Worm (Caenorhabditis elegans): ENCODE measurements around the gene cysl-1.

The cysl-1 gene

DNA sequence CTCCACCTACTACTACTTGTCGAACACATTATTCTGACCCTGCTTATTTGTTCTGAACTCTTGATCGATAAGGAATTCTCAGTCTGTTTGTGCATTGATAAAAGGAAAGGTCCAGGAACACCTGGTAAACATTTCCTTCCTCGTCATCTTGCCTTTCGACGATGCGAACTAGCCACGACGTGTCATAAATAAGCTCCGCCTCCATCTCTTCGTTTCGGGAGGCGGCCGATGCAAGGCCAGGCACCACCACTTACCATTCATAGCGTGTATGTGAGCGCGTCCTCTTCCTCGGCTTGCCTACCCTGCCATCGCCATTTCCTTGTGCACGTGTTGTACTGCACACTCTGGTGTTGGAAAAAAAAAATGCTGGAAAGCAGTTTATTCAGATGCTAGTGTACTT is 34.6 kb upstream of the cysl-1 start:
- TF ChIP-seq elt-2 (tag; optimal IDR thresholded peaks at IDR 0.05): peak; percentile 36
- TF ChIP-seq ceh-2 (tag; optimal IDR thresholded peaks at IDR 0.05): no peak
- TF ChIP-seq odd-2 (tag; optimal IDR thresholded peaks at IDR 0.05): no peak
- no peak for TF ChIP-seq hlh-30 (tag; optimal IDR thresholded peaks at IDR 0.05; ENCODE audit: insufficient read depth)
- peak; percentile 5 for TF ChIP-seq ceh-31 (tag; optimal IDR thresholded peaks at IDR 0.05)

DNA sequence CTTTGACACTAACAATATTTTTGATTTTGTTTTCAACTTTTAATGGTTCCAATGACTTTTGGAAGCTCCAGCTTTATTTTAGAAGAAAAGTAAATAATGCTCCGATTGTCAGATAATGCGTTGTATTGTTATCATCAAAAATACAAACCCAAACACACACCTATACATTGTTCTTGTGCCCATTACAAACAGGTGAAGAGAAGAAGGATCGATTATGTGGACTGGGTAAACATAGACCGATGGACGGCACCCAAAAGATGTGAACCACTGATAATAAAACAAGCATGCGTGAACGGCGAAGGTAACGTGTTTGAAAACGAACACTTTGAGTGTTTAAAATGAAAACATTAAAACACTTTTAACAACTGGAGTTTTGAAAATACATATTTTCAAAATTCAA is 32.8 kb upstream of the cysl-1 start:
- TF ChIP-seq elt-2 (tag; optimal IDR thresholded peaks at IDR 0.05) (peak; percentile 65), ceh-30 (tag; optimal IDR thresholded peaks at IDR 0.05) (no peak), K09A11.1 (tag; optimal IDR thresholded peaks at IDR 0.05; ENCODE audit: insufficient read depth) (no peak), ceh-22 (tag; optimal IDR thresholded peaks at IDR 0.05) (no peak), ama-1 (optimal IDR thresholded peaks at IDR 0.05) (no peak), ceh-31 (tag; optimal IDR thresholded peaks at IDR 0.05) (no peak), npax-4 (tag; optimal IDR thresholded peaks at IDR 0.05) (no peak)

DNA sequence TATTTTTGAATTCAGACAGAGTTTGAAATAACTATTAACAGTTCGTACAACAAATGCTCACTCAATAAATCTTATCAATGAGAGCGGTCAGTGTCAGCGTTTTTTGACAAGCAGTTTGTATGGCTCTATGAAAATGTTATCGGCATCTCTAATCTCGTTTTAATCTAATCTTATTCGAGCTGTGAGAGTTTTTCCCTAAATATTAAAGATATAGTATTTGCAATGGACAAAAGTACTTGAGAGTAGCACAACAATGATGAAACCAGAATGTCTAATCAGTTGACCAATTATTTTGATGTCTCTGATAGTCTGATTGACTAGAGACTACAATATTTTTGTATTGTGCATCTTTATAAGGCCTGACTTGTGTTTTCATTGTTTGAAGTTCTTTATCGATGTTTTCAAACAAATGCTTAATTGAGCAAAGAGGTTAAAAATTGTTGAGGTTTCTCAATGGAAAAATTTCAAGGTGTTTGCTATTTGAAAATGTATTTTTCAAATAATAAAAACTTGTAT is 30.6 kb upstream of the cysl-1 start, which contains the start of gene F19C6.5:
F19C6.5 (minus strand) TSS at position 51 of the 516 bp plus-strand sequence.
- peak; percentile 44 for TF ChIP-seq elt-2 (tag; optimal IDR thresholded peaks at IDR 0.05)
- TF ChIP-seq dve-1 (tag; optimal IDR thresholded peaks at IDR 0.05): no peak

DNA sequence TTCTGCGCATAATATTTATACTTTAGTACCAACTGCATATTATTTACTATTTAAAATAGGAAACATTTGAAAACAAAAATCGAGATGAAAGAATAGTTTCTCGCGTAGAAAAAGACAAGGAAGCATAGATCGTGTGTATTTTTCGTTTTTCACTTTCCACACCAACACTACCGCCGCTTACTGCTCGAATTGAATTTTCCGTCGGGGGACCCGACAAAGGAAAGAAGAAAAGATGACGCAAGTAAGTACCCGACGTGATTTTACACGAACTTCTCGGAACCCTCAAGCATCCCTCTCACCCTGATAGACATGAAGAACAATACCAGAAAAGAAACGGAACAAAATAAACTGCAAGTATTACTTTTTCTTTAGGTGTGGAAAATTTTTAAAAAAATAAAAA is 26.9 kb upstream of the cysl-1 start:
- TF ChIP-seq lin-11 (tag; optimal IDR thresholded peaks at IDR 0.05) (no peak), sox-4 (tag; optimal IDR thresholded peaks at IDR 0.05) (no peak), pros-1 (tag; optimal IDR thresholded peaks at IDR 0.05) (no peak)

DNA sequence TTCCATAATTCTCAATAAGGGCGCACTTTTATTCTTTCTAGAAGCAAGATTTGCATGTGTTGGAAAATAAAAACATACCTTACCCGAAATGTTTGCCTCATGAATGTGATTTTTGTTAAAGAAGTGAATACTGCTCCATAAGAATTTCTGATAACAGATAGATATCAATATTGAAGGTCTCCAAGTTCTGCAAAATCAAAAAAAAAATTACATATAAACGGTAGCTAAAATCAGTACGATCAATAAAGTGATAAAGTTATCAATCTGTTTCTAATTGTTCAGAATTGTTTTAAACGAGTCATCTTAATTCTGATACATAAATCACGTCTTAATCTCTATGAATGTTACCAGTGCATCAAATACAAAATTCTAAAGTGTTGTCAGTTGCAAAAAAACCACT is 21.9 kb upstream of the cysl-1 start, which contains the start of gene mgl-1:
mgl-1 (minus strand) TSS at position 101 of the 400 bp plus-strand sequence.
- TF ChIP-seq ceh-6 (GFP tag; optimal IDR thresholded peaks at IDR 0.05): no peak
- TF ChIP-seq dmd-4 (tag; optimal IDR thresholded peaks at IDR 0.05; ENCODE audit: borderline replicate concordance): no peak
- no peak for TF ChIP-seq C38D4.7 (GFP tag; optimal IDR thresholded peaks at IDR 0.05)

DNA sequence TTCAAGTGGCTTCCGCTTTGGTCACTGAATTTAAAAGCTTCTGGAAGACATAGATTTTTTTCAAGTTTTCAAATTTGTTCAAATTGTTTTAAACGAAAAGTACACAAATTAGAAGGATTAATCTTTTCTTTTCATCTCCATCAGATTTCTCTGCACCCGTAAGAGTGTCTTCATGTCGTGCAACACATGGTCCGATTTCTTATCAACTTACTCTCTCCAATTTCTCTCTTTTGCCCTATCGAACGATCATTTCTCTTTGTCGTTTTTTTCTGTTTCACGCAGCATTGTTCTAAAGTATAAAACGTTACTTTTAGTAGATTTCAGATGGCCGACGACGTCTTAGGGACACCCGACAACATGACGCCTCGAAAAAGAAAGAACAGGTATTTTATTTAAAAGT is 10.9 kb upstream of the cysl-1 start, which contains the start of gene pssy-1:
pssy-1 (plus strand) TSS at position 318 of the 400 bp plus-strand sequence.
- TF ChIP-seq hlh-6 (tag; optimal IDR thresholded peaks at IDR 0.05) (no peak), C38D4.7 (GFP tag; optimal IDR thresholded peaks at IDR 0.05) (no peak)

DNA sequence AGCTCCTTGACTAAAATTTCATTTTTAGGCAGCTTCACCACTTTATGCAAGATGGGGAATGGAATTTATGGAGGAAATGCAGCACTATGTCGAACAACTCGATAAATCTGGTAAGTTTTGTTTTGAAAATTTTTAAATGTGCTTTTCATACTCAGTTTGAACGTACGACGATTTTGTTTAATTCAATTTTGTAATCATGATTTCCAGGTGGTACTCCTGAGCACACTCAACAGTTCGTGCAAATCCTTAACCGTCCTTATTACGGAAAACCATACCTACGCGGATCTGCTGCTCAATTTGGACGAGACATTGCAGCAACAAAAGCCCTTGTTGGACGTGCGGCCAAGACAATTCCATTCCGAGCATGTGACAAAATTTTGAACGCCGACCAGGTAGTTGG is 8.2 kb upstream of the cysl-1 start:
- no peak for TF ChIP-seq mec-3 (tag; optimal IDR thresholded peaks at IDR 0.05; ENCODE audit: borderline replicate concordance)
- no peak for TF ChIP-seq lin-11 (tag; optimal IDR thresholded peaks at IDR 0.05)
- no peak for TF ChIP-seq hlh-30 (tag; optimal IDR thresholded peaks at IDR 0.05; ENCODE audit: insufficient read depth)
- TF ChIP-seq unc-42 (tag; optimal IDR thresholded peaks at IDR 0.05): no peak
- no peak for TF ChIP-seq ref-2 (tag; optimal IDR thresholded peaks at IDR 0.05)
- TF ChIP-seq ceh-45 (GFP tag; IDR thresholded peaks at IDR 0.05): no peak
- no peak for TF ChIP-seq T23F11.4 (GFP tag; optimal IDR thresholded peaks at IDR 0.05)
- TF ChIP-seq hlh-15 (tag; optimal IDR thresholded peaks at IDR 0.05): no peak
- no peak for TF ChIP-seq eyg-1 (tag; optimal IDR thresholded peaks at IDR 0.05)
- no peak for TF ChIP-seq K09A11.1 (tag; optimal IDR thresholded peaks at IDR 0.05; ENCODE audit: insufficient read depth)
- no peak for TF ChIP-seq unc-3 (GFP tag; conservative IDR thresholded peaks at IDR 0.05)
- no peak for TF ChIP-seq unc-3 (tag; optimal IDR thresholded peaks at IDR 0.05)
- TF ChIP-seq hlh-8 (tag; optimal IDR thresholded peaks at IDR 0.05): no peak
- TF ChIP-seq madf-2 (tag; optimal IDR thresholded peaks at IDR 0.05): no peak
- TF ChIP-seq hlh-13 (GFP tag; optimal IDR thresholded peaks at IDR 0.05): no peak
- no peak for TF ChIP-seq F13H6.1 (tag; optimal IDR thresholded peaks at IDR 0.05)
- TF ChIP-seq nhr-11 (tag; optimal IDR thresholded peaks at IDR 0.05): no peak
- no peak for TF ChIP-seq hlh-6 (tag; optimal IDR thresholded peaks at IDR 0.05)
- no peak for TF ChIP-seq ceh-14 (tag; optimal IDR thresholded peaks at IDR 0.05)
- no peak for TF ChIP-seq ets-4 (tag; optimal IDR thresholded peaks at IDR 0.05)
- no peak for TF ChIP-seq lim-6 (tag; optimal IDR thresholded peaks at IDR 0.05)

Data from whole organism, late embryonic.